Worm (Caenorhabditis elegans) whole organism, early embryonic: ENCODE measurements around the gene fog-2.

Experiments used
- B0310.2 ChIP-seq: sonication (generic microtip); optimal IDR thresholded peaks from 2 replicates; lab custom pipeline; 2016; ENCODE audit warnings: mild to moderate bottlenecking, missing genetic modification characterization, missing compliant biosample characterization
- F13C5.2 ChIP-seq: sonication (generic microtip); optimal IDR thresholded peaks from 2 replicates; lab custom pipeline; 2017; ENCODE audit warnings: mild to moderate bottlenecking, missing genetic modification characterization, inconsistent platforms, missing compliant biosample characterization
- aly-1 ChIP-seq: sonication (generic microtip); optimal IDR thresholded peaks from 2 replicates; lab custom pipeline; 2016; ENCODE audit warnings: missing genetic modification characterization, missing compliant biosample characterization
- ama-1 ChIP-seq: fragments of 150-350 bp; optimal IDR thresholded peaks from 2 replicates; lab custom pipeline; 2014
- ceh-13 ChIP-seq: fragments of 200-800 bp; sonication (Bioruptor generic); optimal IDR thresholded peaks from 2 replicates; lab custom pipeline; 2018; ENCODE audit warnings: mild to moderate bottlenecking, missing genetic modification characterization, missing compliant biosample characterization
- ceh-36 ChIP-seq: sonication (generic microtip); optimal IDR thresholded peaks from 2 replicates; lab custom pipeline; 2016; ENCODE audit warnings: missing genetic modification characterization, inconsistent platforms, missing compliant biosample characterization
- ets-7 ChIP-seq: sonication (generic microtip); optimal IDR thresholded peaks from 2 replicates; lab custom pipeline; 2016; ENCODE audit warnings: missing genotype, missing genetic modification characterization, missing compliant biosample characterization
- flt-1 ChIP-seq: fragments of 200-800 bp; sonication (Bioruptor generic); IDR thresholded peaks from 2 replicates; pipeline ENCODE4 v1.3.6; 2022; ENCODE audit warnings: missing genetic modification characterization, missing compliant biosample characterization
- hmbx-1 ChIP-seq: sonication (generic microtip); optimal IDR thresholded peaks from 2 replicates; lab custom pipeline; 2016; ENCODE audit warnings: mild to moderate bottlenecking, missing genetic modification characterization, missing compliant biosample characterization
- hmg-4 ChIP-seq: fragments of 200-800 bp; sonication (Bioruptor generic); optimal IDR thresholded peaks from 2 replicates; lab custom pipeline; 2018; ENCODE audit warnings: mild to moderate bottlenecking, missing genetic modification characterization, missing compliant biosample characterization
- hnd-1 ChIP-seq: sonication (generic microtip); optimal IDR thresholded peaks from 2 replicates; lab custom pipeline; 2016; ENCODE audit warnings: missing genetic modification characterization, missing compliant biosample characterization
- pes-1 ChIP-seq: fragments of 200-800 bp; sonication (Bioruptor generic); IDR thresholded peaks from 2 replicates; pipeline ENCODE4 v1.3.6; 2022; ENCODE audit warnings: missing genetic modification reagents, missing genetic modification characterization, missing compliant biosample characterization
- scrt-1 ChIP-seq: fragments of 200-800 bp; sonication (Bioruptor generic); IDR thresholded peaks from 2 replicates; pipeline ENCODE4 v1.3.6; 2022; ENCODE audit warnings: missing genetic modification characterization, missing compliant biosample characterization
- sea-1 ChIP-seq: fragments of 200-800 bp; sonication (Bioruptor generic); conservative IDR thresholded peaks from 2 replicates; pipeline ENCODE4 v1.3.6; 2022; ENCODE audit warnings: missing genetic modification characterization, missing compliant biosample characterization
- tbx-11 ChIP-seq: fragments of 200-800 bp; sonication (Bioruptor generic); IDR thresholded peaks from 2 replicates; pipeline ENCODE4 v1.3.6; 2022; ENCODE audit warnings: missing genetic modification characterization, missing compliant biosample characterization
- tbx-37 ChIP-seq: fragments of 200-800 bp; sonication (Bioruptor generic); conservative IDR thresholded peaks from 2 replicates; pipeline ENCODE4 v1.3.6; 2022; ENCODE audit warnings: missing genetic modification reagents, missing genetic modification characterization, missing compliant biosample characterization
- tra-4 ChIP-seq: sonication (generic microtip); optimal IDR thresholded peaks from 2 replicates; lab custom pipeline; 2017; ENCODE audit warnings: missing genetic modification characterization, missing compliant biosample characterization

fog-2 gene

ce11 chrV:20164059-20164892, 34.8 kb upstream of the fog-2 start, which contains the start of gene F19B2.5:
TSS of gene F19B2.5 (minus strand) at chrV:20164165.
- TF ChIP-seq hnd-1 (tag; lab: Kevin White, UChicago) (no peak), hmg-4 (GFP tag; lab: Kevin White, UChicago) (no peak), pes-1 (GFP tag; lab: Robert Waterston, UW) (no peak), B0310.2 (tag; lab: Kevin White, UChicago) (no peak), F13C5.2 (no peak), tbx-11 (GFP tag; lab: Robert Waterston, UW) (no peak), sea-1 (GFP tag; lab: Robert Waterston, UW) (no peak)

ce11 chrV:20165808-20166207, 33.2 kb upstream of the fog-2 start:
- no peak for TF ChIP-seq tra-4
- TF ChIP-seq hmg-4 (GFP tag; lab: Kevin White, UChicago), result no peak
- no peak for TF ChIP-seq pes-1 (GFP tag; lab: Robert Waterston, UW)
- TF ChIP-seq tbx-37 (GFP tag; lab: Robert Waterston, UW), result no peak
- no peak for TF ChIP-seq scrt-1 (GFP tag; lab: Robert Waterston, UW)
- no peak for TF ChIP-seq aly-1
- TF ChIP-seq flt-1 (GFP tag; lab: Robert Waterston, UW), result no peak
- TF ChIP-seq tbx-11 (GFP tag; lab: Robert Waterston, UW), result no peak
- no peak for TF ChIP-seq sea-1 (GFP tag; lab: Robert Waterston, UW)

- TF ChIP-seq hmg-4 (GFP tag; lab: Kevin White, UChicago) (no peak), aly-1 (no peak), tbx-11 (GFP tag; lab: Robert Waterston, UW) (no peak), scrt-1 (GFP tag; lab: Robert Waterston, UW) (no peak), flt-1 (GFP tag; lab: Robert Waterston, UW) (no peak), sea-1 (GFP tag; lab: Robert Waterston, UW) (no peak), hmbx-1 (no peak), hnd-1 (tag; lab: Kevin White, UChicago) (no peak), ceh-36 (tag; lab: Kevin White, UChicago) (no peak), ets-7 (tag; lab: Kevin White, UChicago) (no peak), pes-1 (GFP tag; lab: Robert Waterston, UW) (no peak), tra-4 (no peak), B0310.2 (tag; lab: Kevin White, UChicago) (no peak), ceh-13 (no peak), ama-1 (lab: Kevin White, UChicago) (no peak), tbx-37 (GFP tag; lab: Robert Waterston, UW) (no peak), F13C5.2 (no peak)
Observed at ce11 chrV:20171941-20172340, 27.1 kb upstream of the fog-2 start, which contains the start of gene srw-39. TSS of gene srw-39 (minus strand) at chrV:20172041.

ce11 chrV:20182311-20182710, 16.7 kb upstream of the fog-2 start:
- no peak for TF ChIP-seq F13C5.2
- no peak for TF ChIP-seq hmg-4 (GFP tag; lab: Kevin White, UChicago)
- TF ChIP-seq ets-7 (tag; lab: Kevin White, UChicago), result no peak
- TF ChIP-seq hmbx-1, result no peak
- no peak for TF ChIP-seq aly-1
- no peak for TF ChIP-seq tbx-37 (GFP tag; lab: Robert Waterston, UW)
- no peak for TF ChIP-seq ceh-13
- TF ChIP-seq pes-1 (GFP tag; lab: Robert Waterston, UW), result no peak
- TF ChIP-seq sea-1 (GFP tag; lab: Robert Waterston, UW), result no peak
- no peak for TF ChIP-seq ceh-36 (tag; lab: Kevin White, UChicago)
- no peak for TF ChIP-seq tra-4
- no peak for TF ChIP-seq ama-1 (lab: Kevin White, UChicago)
- TF ChIP-seq B0310.2 (tag; lab: Kevin White, UChicago), result no peak
- no peak for TF ChIP-seq tbx-11 (GFP tag; lab: Robert Waterston, UW)
- TF ChIP-seq scrt-1 (GFP tag; lab: Robert Waterston, UW), result no peak
- no peak for TF ChIP-seq hnd-1 (tag; lab: Kevin White, UChicago)
- no peak for TF ChIP-seq flt-1 (GFP tag; lab: Robert Waterston, UW)

- no peak for TF ChIP-seq ets-7 (tag; lab: Kevin White, UChicago)
- TF ChIP-seq aly-1, result no peak
- no peak for TF ChIP-seq flt-1 (GFP tag; lab: Robert Waterston, UW)
- TF ChIP-seq sea-1 (GFP tag; lab: Robert Waterston, UW), result no peak
- no peak for TF ChIP-seq hmbx-1
- no peak for TF ChIP-seq hmg-4 (GFP tag; lab: Kevin White, UChicago)
- no peak for TF ChIP-seq F13C5.2
- no peak for TF ChIP-seq scrt-1 (GFP tag; lab: Robert Waterston, UW)
- no peak for TF ChIP-seq tbx-11 (GFP tag; lab: Robert Waterston, UW)
- TF ChIP-seq ama-1 (lab: Kevin White, UChicago), result no peak
- TF ChIP-seq tra-4, result no peak
- no peak for TF ChIP-seq hnd-1 (tag; lab: Kevin White, UChicago)
- no peak for TF ChIP-seq ceh-36 (tag; lab: Kevin White, UChicago)
Observed at ce11 chrV:20186579-20186978, 12.5 kb upstream of the fog-2 start, which contains the start of gene srz-16. TSS of gene srz-16 (minus strand) at chrV:20186679.

- TF ChIP-seq ceh-36 (tag; lab: Kevin White, UChicago), result no peak
- no peak for TF ChIP-seq ceh-13
- TF ChIP-seq F13C5.2, result no peak
- TF ChIP-seq aly-1, result no peak
- TF ChIP-seq pes-1 (GFP tag; lab: Robert Waterston, UW), result no peak
- no peak for TF ChIP-seq scrt-1 (GFP tag; lab: Robert Waterston, UW)
- no peak for TF ChIP-seq hnd-1 (tag; lab: Kevin White, UChicago)
- no peak for TF ChIP-seq tbx-37 (GFP tag; lab: Robert Waterston, UW)
- no peak for TF ChIP-seq tra-4
- TF ChIP-seq tbx-11 (GFP tag; lab: Robert Waterston, UW), result no peak
- no peak for TF ChIP-seq hmbx-1
- TF ChIP-seq B0310.2 (tag; lab: Kevin White, UChicago), result no peak
- TF ChIP-seq sea-1 (GFP tag; lab: Robert Waterston, UW), result no peak
- no peak for TF ChIP-seq ama-1 (lab: Kevin White, UChicago)
- no peak for TF ChIP-seq ets-7 (tag; lab: Kevin White, UChicago)
- no peak for TF ChIP-seq hmg-4 (GFP tag; lab: Kevin White, UChicago)
- no peak for TF ChIP-seq flt-1 (GFP tag; lab: Robert Waterston, UW)
Observed at ce11 chrV:20188790-20189189, 10.3 kb upstream of the fog-2 start, which contains the start of gene fbxa-116. TSS of gene fbxa-116 (minus strand) at chrV:20188890.
